Fruit fly (Drosophila melanogaster): ENCODE data around the gene CG4661.

DNA sequence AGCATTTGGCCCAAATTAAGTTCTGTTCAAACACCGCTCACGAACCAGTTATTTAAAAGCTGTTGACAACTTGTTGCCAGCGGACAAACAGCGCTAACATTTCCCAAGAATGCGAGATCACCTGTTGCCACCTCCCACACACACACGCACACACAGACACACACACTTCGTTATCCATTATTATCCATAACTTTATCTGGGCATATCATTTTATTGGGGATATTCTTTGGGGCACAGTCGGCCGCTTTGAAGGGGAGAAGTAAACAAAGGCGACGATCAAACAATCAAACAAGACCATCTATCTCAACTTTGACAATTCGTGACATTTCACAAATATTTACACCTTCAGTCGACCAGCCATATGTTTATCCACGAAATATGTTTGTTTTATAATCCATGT lies 31.6 kb upstream of the CG4661 start:
- no peak for TF ChIP-seq CG8478 (optimal IDR thresholded peaks at IDR 0.05)
- TF ChIP-seq CTCF (optimal IDR thresholded peaks at IDR 0.05) = no peak

Measured in S2 (cell line).